Worm (Caenorhabditis elegans): ENCODE results near the gene T22F3.12.

DNA sequence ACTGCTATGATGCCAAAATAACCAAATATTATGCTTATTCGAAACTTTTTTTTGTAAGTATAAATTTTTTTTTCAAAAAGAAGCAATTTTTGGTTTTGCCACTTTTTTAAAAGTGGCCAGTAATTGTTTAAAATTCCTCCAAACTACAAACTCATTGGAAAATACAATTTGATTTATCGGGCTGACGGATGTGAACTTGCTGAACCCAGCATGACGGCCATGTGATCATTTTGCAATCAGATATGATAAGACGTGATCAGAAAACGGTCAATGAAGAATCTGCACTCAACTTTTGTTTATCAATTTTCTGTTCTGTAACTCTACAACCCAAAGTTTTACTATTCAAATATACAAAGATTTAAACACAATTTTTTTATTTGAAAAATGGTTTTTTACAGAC is 14.4 kb upstream of the T22F3.12 start:
- no peak for TF ChIP-seq ztf-23 (GFP tag; IDR thresholded peaks at IDR 0.05)
- no peak for TF ChIP-seq ref-1 (GFP tag; conservative IDR thresholded peaks at IDR 0.05)
- no peak for TF ChIP-seq tab-1 (GFP tag; IDR thresholded peaks at IDR 0.05)
- no peak for TF ChIP-seq cog-1 (tag; optimal IDR thresholded peaks at IDR 0.05)
- TF ChIP-seq med-1 (GFP tag; optimal IDR thresholded peaks at IDR 0.05; ENCODE audit: insufficient read depth) = no peak
- no peak for TF ChIP-seq ztf-29 (GFP tag; IDR thresholded peaks at IDR 0.05)
- no peak for TF ChIP-seq flt-1 (GFP tag; IDR thresholded peaks at IDR 0.05)
- no peak for TF ChIP-seq klf-2 (GFP tag; conservative IDR thresholded peaks at IDR 0.05)
- no peak for TF ChIP-seq T22C8.4 (GFP tag; IDR thresholded peaks at IDR 0.05)

All from whole organism, midembryonic.